Fruit fly (Drosophila melanogaster) whole organism, prepupa: ENCODE data around the gene CG32987.

Experiments
- Blimp-1 ChIP-seq: fragments of 200-800 bp; sonication (Bioruptor generic); optimal IDR thresholded peaks from 3 replicates; lab custom pipeline; 2017; ENCODE audit warnings: missing biosample characterization, missing genetic modification characterization, mild to moderate bottlenecking, moderate library complexity, missing genetic modification reagents
- CG10631 ChIP-seq: fragments of 200-800 bp; sonication (Bioruptor generic); optimal IDR thresholded peaks from 2 replicates; lab custom pipeline; 2016; ENCODE audit warnings: missing biosample characterization, missing genetic modification characterization
- CG11294 ChIP-seq: fragments of 200-800 bp; sonication (Bioruptor generic); IDR thresholded peaks from 2 replicates; pipeline ENCODE4 v1.3.6; 2022; ENCODE audit warnings: missing biosample characterization, missing genetic modification characterization
- CG15336 ChIP-seq: fragments of 200-800 bp; sonication (Bioruptor generic); IDR thresholded peaks from 2 replicates; pipeline ENCODE4 v1.3.6; 2022; ENCODE audit warnings: missing biosample characterization, missing genetic modification characterization
- CG1621 ChIP-seq: fragments of 200-800 bp; sonication (Bioruptor generic); optimal IDR thresholded peaks from 3 replicates; lab custom pipeline; 2018; ENCODE audit warnings: missing biosample characterization, mild to moderate bottlenecking, missing genetic modification characterization
- CG16779 ChIP-seq: fragments of 200-800 bp; sonication (Bioruptor generic); optimal IDR thresholded peaks from 3 replicates; lab custom pipeline; 2017; ENCODE audit warnings: missing biosample characterization, mild to moderate bottlenecking, missing genetic modification characterization
- CG31627 ChIP-seq: fragments of 200-800 bp; sonication (Bioruptor generic); optimal IDR thresholded peaks from 3 replicates; lab custom pipeline; 2016; ENCODE audit warnings: missing biosample characterization, missing genetic modification characterization
- CG32006 ChIP-seq: fragments of 200-800 bp; sonication (Bioruptor generic); optimal IDR thresholded peaks from 3 replicates; lab custom pipeline; 2017; ENCODE audit warnings: missing biosample characterization, mild to moderate bottlenecking, missing genetic modification characterization
- CG4318 ChIP-seq: fragments of 200-800 bp; sonication (Bioruptor generic); optimal IDR thresholded peaks from 3 replicates; lab custom pipeline; 2017; ENCODE audit warnings: missing biosample characterization, mild to moderate bottlenecking, missing genetic modification characterization
- CG6163 ChIP-seq: fragments of 200-800 bp; sonication (Bioruptor generic); IDR thresholded peaks from 3 replicates; pipeline ENCODE4 v1.3.6; 2022; ENCODE audit warnings: missing biosample characterization, missing genetic modification characterization
- CG6276 ChIP-seq: fragments of 200-800 bp; sonication (Bioruptor generic); optimal IDR thresholded peaks from 2 replicates; lab custom pipeline; 2017; ENCODE audit warnings: missing biosample characterization, mild to moderate bottlenecking, missing genetic modification characterization
- CG6792 ChIP-seq: fragments of 200-800 bp; sonication (Bioruptor generic); optimal IDR thresholded peaks from 3 replicates; lab custom pipeline; 2016; ENCODE audit warnings: missing biosample characterization, missing genetic modification characterization
- CG6808 ChIP-seq: fragments of 200-800 bp; sonication (Bioruptor generic); optimal IDR thresholded peaks from 3 replicates; lab custom pipeline; 2017; ENCODE audit warnings: missing biosample characterization, missing genetic modification characterization, mild to moderate bottlenecking, moderate library complexity, missing genetic modification reagents
- CG6854 ChIP-seq: fragments of 200-800 bp; sonication (Bioruptor generic); optimal IDR thresholded peaks from 2 replicates; lab custom pipeline; 2017; ENCODE audit warnings: missing biosample characterization, mild to moderate bottlenecking, missing genetic modification characterization
- CG7368 ChIP-seq: fragments of 200-800 bp; sonication (Bioruptor generic); optimal IDR thresholded peaks from 3 replicates; lab custom pipeline; 2016; ENCODE audit warnings: missing biosample characterization, missing genetic modification characterization
- CG8119 ChIP-seq: fragments of 200-800 bp; sonication (Bioruptor generic); IDR thresholded peaks from 3 replicates; pipeline ENCODE4 v1.3.6; 2022; ENCODE audit warnings: missing biosample characterization, missing genetic modification characterization
- CG8319 ChIP-seq: fragments of 200-800 bp; sonication (Bioruptor generic); optimal IDR thresholded peaks from 3 replicates; lab custom pipeline; 2016; ENCODE audit warnings: missing biosample characterization, missing genetic modification characterization
- Eip75B ChIP-seq: fragments of 200-800 bp; sonication (Bioruptor generic); optimal IDR thresholded peaks from 3 replicates; lab custom pipeline; 2016; ENCODE audit warnings: missing biosample characterization, missing genetic modification characterization
- Eip78C ChIP-seq: fragments of 200-800 bp; sonication (Bioruptor generic); peaks from one replicate; lab custom pipeline; 2016; ENCODE audit warnings: missing biosample characterization, missing genetic modification characterization
- Ets21C ChIP-seq: fragments of 200-800 bp; sonication (Bioruptor generic); optimal IDR thresholded peaks from 3 replicates; lab custom pipeline; 2016; ENCODE audit warnings: missing biosample characterization, missing genetic modification characterization
- Gug ChIP-seq: fragments of 200-800 bp; sonication (Bioruptor generic); IDR thresholded peaks from 2 replicates; pipeline ENCODE4 v1.3.6; 2022; ENCODE audit warnings: missing biosample characterization, missing genetic modification characterization
- Hr38 ChIP-seq: sonication (Bioruptor generic); optimal IDR thresholded peaks from 2 replicates; lab custom pipeline; 2016; ENCODE audit warnings: missing biosample characterization, missing genetic modification characterization
- Hr39 ChIP-seq: fragments of 200-800 bp; sonication (Bioruptor generic); optimal IDR thresholded peaks from 2 replicates; lab custom pipeline; 2016; ENCODE audit warnings: missing biosample characterization, missing genetic modification characterization
- Hr4 ChIP-seq: fragments of 200-800 bp; sonication (Bioruptor generic); optimal IDR thresholded peaks from 3 replicates; lab custom pipeline; 2016; ENCODE audit warnings: missing biosample characterization, missing genetic modification characterization
- Met ChIP-seq: fragments of 200-800 bp; sonication (Bioruptor generic); optimal IDR thresholded peaks from 3 replicates; lab custom pipeline; 2016; ENCODE audit warnings: missing biosample characterization, missing genetic modification characterization
- OdsH ChIP-seq: fragments of 200-800 bp; sonication (Bioruptor generic); optimal IDR thresholded peaks from 3 replicates; lab custom pipeline; 2016; ENCODE audit warnings: missing biosample characterization, missing genetic modification characterization
- Smox ChIP-seq: fragments of 200-800 bp; sonication (Bioruptor generic); optimal IDR thresholded peaks from 3 replicates; lab custom pipeline; 2016; ENCODE audit warnings: missing biosample characterization, missing genetic modification characterization
- Sox102F ChIP-seq: fragments of 200-800 bp; sonication (Bioruptor generic); optimal IDR thresholded peaks from 2 replicates; lab custom pipeline; 2016; ENCODE audit warnings: missing biosample characterization, mild to moderate bottlenecking, missing genetic modification characterization
- Sox14 ChIP-seq: fragments of 200-800 bp; sonication (Bioruptor generic); optimal IDR thresholded peaks from 3 replicates; lab custom pipeline; 2016; ENCODE audit warnings: missing biosample characterization, missing genetic modification characterization
- Sox15 ChIP-seq: fragments of 200-800 bp; sonication (Bioruptor generic); optimal IDR thresholded peaks from 3 replicates; lab custom pipeline; 2016; ENCODE audit warnings: missing biosample characterization, missing genetic modification characterization
- achi ChIP-seq: fragments of 200-800 bp; sonication (Bioruptor generic); optimal IDR thresholded peaks from 3 replicates; lab custom pipeline; 2016; ENCODE audit warnings: missing biosample characterization, missing genetic modification characterization
- acj6 ChIP-seq: fragments of 200-800 bp; sonication (Bioruptor generic); optimal IDR thresholded peaks from 3 replicates; lab custom pipeline; 2016; ENCODE audit warnings: missing biosample characterization, missing genetic modification characterization
- cyc ChIP-seq: fragments of 200-800 bp; sonication (Bioruptor generic); optimal IDR thresholded peaks from 3 replicates; lab custom pipeline; 2016; ENCODE audit warnings: missing biosample characterization, missing genetic modification characterization
- dac ChIP-seq: fragments of 200-800 bp; sonication (Bioruptor generic); optimal IDR thresholded peaks from 2 replicates; lab custom pipeline; 2017; ENCODE audit warnings: missing biosample characterization, mild to moderate bottlenecking, missing genetic modification characterization
- eg ChIP-seq: fragments of 200-800 bp; sonication (Bioruptor generic); IDR thresholded peaks from 3 replicates; pipeline ENCODE4 v1.3.6; 2022; ENCODE audit warnings: missing biosample characterization, missing genetic modification characterization
- esn ChIP-seq: fragments of 200-800 bp; sonication (Bioruptor generic); optimal IDR thresholded peaks from 2 replicates; lab custom pipeline; 2016; ENCODE audit warnings: missing biosample characterization, mild to moderate bottlenecking, missing genetic modification characterization, moderate library complexity
- fd59A ChIP-seq: fragments of 200-800 bp; sonication (Bioruptor generic); optimal IDR thresholded peaks from 2 replicates; lab custom pipeline; 2017; ENCODE audit warnings: missing biosample characterization, mild to moderate bottlenecking, missing genetic modification characterization, missing genetic modification reagents
- fd85E ChIP-seq: fragments of 200-800 bp; sonication (Bioruptor generic); optimal IDR thresholded peaks from 3 replicates; lab custom pipeline; 2016; ENCODE audit warnings: missing biosample characterization, missing genetic modification characterization
- fkh ChIP-seq: fragments of 200-800 bp; sonication (Bioruptor generic); optimal IDR thresholded peaks from 3 replicates; lab custom pipeline; 2017; ENCODE audit warnings: missing biosample characterization, mild to moderate bottlenecking, missing genetic modification characterization, moderate library complexity
- lz ChIP-seq: fragments of 200-800 bp; sonication (Bioruptor generic); optimal IDR thresholded peaks from 3 replicates; lab custom pipeline; 2016; ENCODE audit warnings: missing biosample characterization, missing genetic modification characterization
- net ChIP-seq: fragments of 200-800 bp; sonication (Bioruptor generic); optimal IDR thresholded peaks from 3 replicates; lab custom pipeline; 2016; ENCODE audit warnings: missing biosample characterization, missing genetic modification characterization
- pdm3 ChIP-seq: fragments of 200-800 bp; sonication (Bioruptor generic); optimal IDR thresholded peaks from 3 replicates; lab custom pipeline; 2016; ENCODE audit warnings: missing biosample characterization, missing genetic modification characterization
- salr ChIP-seq, 2 experiments: fragments of 200-800 bp; sonication (Bioruptor generic); optimal IDR thresholded peaks; 3 replicates each; lab custom pipeline; 2016 to 2018; ENCODE audit warnings: missing biosample characterization in 2 of 2, missing genetic modification characterization in 2 of 2, mild to moderate bottlenecking in 1 of 2
- spab ChIP-seq: fragments of 200-800 bp; sonication (Bioruptor generic); optimal IDR thresholded peaks from 2 replicates; lab custom pipeline; 2017; ENCODE audit warnings: missing biosample characterization, mild to moderate bottlenecking, missing genetic modification characterization, missing genetic modification reagents
- ss ChIP-seq, 2 experiments: fragments of 200-800 bp; sonication (Bioruptor generic); optimal IDR thresholded peaks; 2 replicates in 1 of 2; 3 replicates in 1 of 2; lab custom pipeline; 2017 to 2018; ENCODE audit warnings: mild to moderate bottlenecking in 2 of 2, missing biosample characterization in 2 of 2, missing genetic modification characterization in 2 of 2, moderate library complexity in 1 of 2
- svp ChIP-seq: fragments of 200-800 bp; sonication (Bioruptor generic); peaks from one replicate; lab custom pipeline; 2016; ENCODE audit warnings: missing biosample characterization, missing genetic modification characterization
- topi ChIP-seq: fragments of 200-800 bp; sonication (Bioruptor generic); optimal IDR thresholded peaks from 3 replicates; lab custom pipeline; 2016; ENCODE audit warnings: missing biosample characterization, missing genetic modification characterization
- vri ChIP-seq: fragments of 200-800 bp; sonication (Bioruptor generic); optimal IDR thresholded peaks from 3 replicates; lab custom pipeline; 2016; ENCODE audit warnings: missing biosample characterization, mild to moderate bottlenecking, missing genetic modification characterization

The CG32987 gene

DNA sequence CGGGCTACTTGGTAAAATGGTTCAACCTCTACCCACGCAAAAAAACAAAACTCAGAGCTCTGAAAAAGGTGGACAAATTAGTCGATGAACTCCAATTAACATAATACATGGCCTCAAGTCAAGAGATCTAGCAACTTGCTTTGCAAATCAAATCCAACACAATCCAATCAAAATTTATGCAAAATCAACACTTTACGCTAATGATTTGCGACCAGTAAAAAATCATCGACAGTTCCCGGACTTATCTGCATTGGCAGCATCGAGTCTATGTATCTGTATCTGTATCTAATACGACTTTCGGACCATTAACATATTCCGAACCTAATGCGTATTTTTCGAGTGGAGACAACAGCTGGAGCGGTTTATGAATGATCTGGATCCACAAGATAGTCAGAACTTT lies 12.6 kb upstream of the CG32987 start:
- TF ChIP-seq Sox102F (GFP tag; lab: Kevin White, UChicago) (no peak), spab (no peak), pdm3 (no peak), CG10631 (GFP tag; lab: Kevin White, UChicago) (no peak), Sox14 (GFP tag; lab: Kevin White, UChicago) (no peak), topi (GFP tag; lab: Kevin White, UChicago) (no peak)
- TF ChIP-seq, all 60 proteins: peak for 0

DNA sequence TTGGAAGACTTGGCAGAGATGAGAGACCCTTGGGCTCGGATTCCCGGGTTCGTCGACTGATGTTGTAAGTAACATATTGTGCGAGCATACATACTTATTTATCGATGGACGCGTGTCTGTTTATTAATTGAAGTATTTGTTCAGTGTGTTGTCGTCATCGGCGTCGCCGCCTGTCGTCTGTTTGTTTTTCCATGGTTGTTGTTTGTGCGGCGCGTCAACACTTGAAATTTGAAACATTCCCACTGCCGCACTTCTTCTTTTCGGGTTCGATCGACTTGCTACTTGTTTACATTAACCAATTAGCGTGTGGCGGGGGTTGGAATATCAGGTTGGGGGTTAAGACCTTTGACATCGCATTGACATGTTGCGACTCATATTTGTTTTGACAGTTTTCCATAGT lies 11.4 kb upstream of the CG32987 start:
- TF ChIP-seq fkh (peak; percentile 99), CG6792 (no peak), Sox14 (GFP tag; lab: Kevin White, UChicago) (no peak), Eip78C (GFP tag; lab: Kevin White, UChicago) (peak; percentile 29)

DNA sequence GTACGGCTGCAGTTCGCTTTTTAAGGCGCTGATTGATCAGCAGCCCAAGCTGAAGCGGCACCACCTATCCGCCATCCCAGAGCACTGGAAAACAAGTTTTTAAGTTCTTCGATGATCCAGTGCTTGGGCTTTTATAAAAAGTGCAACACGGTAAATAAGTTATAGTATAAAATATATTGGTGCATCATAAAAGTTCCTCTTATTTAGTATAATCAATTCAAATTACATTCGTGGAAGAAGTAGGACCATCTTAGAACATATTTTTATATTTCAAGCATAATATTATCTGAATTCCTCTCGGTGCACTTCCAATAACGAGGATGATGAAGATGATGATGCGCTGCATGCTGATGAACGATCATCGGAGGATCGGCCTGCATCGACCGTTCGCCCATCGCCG lies 8.1 kb upstream of the CG32987 start:
- no peak for TF ChIP-seq Hr38 (GFP tag; lab: Kevin White, UChicago)
- TF ChIP-seq CG31627 (GFP tag; lab: Kevin White, UChicago): no peak
- TF ChIP-seq CG1621 (tag; lab: Kevin White, UChicago): no peak
- peak; percentile 28 for TF ChIP-seq lz
- TF ChIP-seq Gug (GFP tag; lab: Robert Waterston, UW): no peak
- peak; percentile 25 for TF ChIP-seq acj6 (GFP tag; lab: Kevin White, UChicago)
- peak; percentile 56 for TF ChIP-seq Sox14 (GFP tag; lab: Kevin White, UChicago)
- peak; percentile 52 for TF ChIP-seq spab
- TF ChIP-seq Eip75B (GFP tag; lab: Kevin White, UChicago): peak; percentile 52
- peak; percentile 65 for TF ChIP-seq topi (GFP tag; lab: Kevin White, UChicago)
- no peak for TF ChIP-seq CG4318 (GFP tag; lab: Kevin White, UChicago)
- TF ChIP-seq Hr4 (GFP tag; lab: Kevin White, UChicago): no peak
- no peak for TF ChIP-seq CG7368 (GFP tag; lab: Kevin White, UChicago)
- TF ChIP-seq Smox: peak; percentile 19
- no peak for TF ChIP-seq OdsH (GFP tag; lab: Kevin White, UChicago)
- peak; percentile 47 for TF ChIP-seq net (GFP tag; lab: Kevin White, UChicago)
- TF ChIP-seq ss (GFP tag; optimal IDR thresholded peaks at IDR 0.05; lab: Kevin White, UChicago): peak; percentile 49 to 70
- TF ChIP-seq CG6854 (GFP tag; lab: Kevin White, UChicago): no peak
- TF ChIP-seq Met (GFP tag; lab: Kevin White, UChicago): peak; percentile 68
- TF ChIP-seq Hr39 (GFP tag; lab: Kevin White, UChicago): peak; percentile 30
- TF ChIP-seq fd59A: no peak
- peak; percentile 13 for TF ChIP-seq achi
- no peak for TF ChIP-seq Blimp-1 (GFP tag; lab: Kevin White, UChicago)
- TF ChIP-seq svp (GFP tag; lab: Kevin White, UChicago): peak; percentile 86
- no peak for TF ChIP-seq CG6792
- TF ChIP-seq CG16779: no peak
- no peak for TF ChIP-seq fd85E (GFP tag; lab: Kevin White, UChicago)
- TF ChIP-seq salr (GFP tag; optimal IDR thresholded peaks at IDR 0.05; lab: Kevin White, UChicago): peak in 1 of 2 experiments; percentile 21
- no peak for TF ChIP-seq Sox15 (GFP tag; lab: Kevin White, UChicago)
- no peak for TF ChIP-seq Ets21C
- peak; percentile 25 for TF ChIP-seq Sox102F (GFP tag; lab: Kevin White, UChicago)
- peak; percentile 64 for TF ChIP-seq CG6163 (GFP tag; lab: Robert Waterston, UW)
- no peak for TF ChIP-seq CG11294
- no peak for TF ChIP-seq CG32006
- TF ChIP-seq CG8319 (GFP tag; lab: Kevin White, UChicago): no peak
- TF ChIP-seq cyc: peak; percentile 45
- TF ChIP-seq CG8119 (GFP tag; lab: Robert Waterston, UW): no peak
- TF ChIP-seq esn (GFP tag; lab: Kevin White, UChicago): peak; percentile 19
- no peak for TF ChIP-seq dac (GFP tag; lab: Kevin White, UChicago)
- no peak for TF ChIP-seq vri
- no peak for TF ChIP-seq CG15336 (GFP tag; lab: Robert Waterston, UW)
- no peak for TF ChIP-seq CG6276 (GFP tag; lab: Kevin White, UChicago)
- no peak for TF ChIP-seq fkh
- no peak for TF ChIP-seq eg (GFP tag; lab: Robert Waterston, UW)
- peak; percentile 60 for TF ChIP-seq CG6808 (GFP tag; lab: Kevin White, UChicago)
